Fruit fly (Drosophila melanogaster) whole organism, pupa: ENCODE data around the gene RpL18.

Experiments
- CG13204 ChIP-seq: fragments of 200-800 bp; sonication (Bioruptor generic); optimal IDR thresholded peaks from 2 replicates; lab custom pipeline; 2018; ENCODE audit warnings: missing biosample characterization, mild to moderate bottlenecking, missing genetic modification characterization, moderate library complexity
- CG14655 ChIP-seq: fragments of 200-800 bp; sonication (Bioruptor generic); optimal IDR thresholded peaks from 3 replicates; lab custom pipeline; 2017; ENCODE audit warnings: mild to moderate bottlenecking, missing biosample characterization, missing genetic modification reagents, missing genetic modification characterization
- CG4496 ChIP-seq: fragments of 200-800 bp; sonication (Bioruptor generic); IDR thresholded peaks from 3 replicates; pipeline ENCODE4 v1.3.6; 2022; ENCODE audit warnings: missing biosample characterization, missing genetic modification characterization
- EcR ChIP-seq: fragments of 200-800 bp; sonication (Bioruptor generic); optimal IDR thresholded peaks from 3 replicates; lab custom pipeline; 2019; ENCODE audit warnings: missing biosample characterization, missing genetic modification characterization, mild to moderate bottlenecking, moderate library complexity, missing genetic modification reagents
- Pif1A ChIP-seq: fragments of 200-800 bp; sonication (Bioruptor generic); optimal IDR thresholded peaks from 3 replicates; lab custom pipeline; 2016; ENCODE audit warnings: missing biosample characterization, missing genetic modification characterization
- rn ChIP-seq: fragments of 200-800 bp; sonication (Bioruptor generic); IDR thresholded peaks from 2 replicates; pipeline ENCODE4 v1.3.6; 2022; ENCODE audit warnings: missing biosample characterization, missing genetic modification characterization

DNA sequence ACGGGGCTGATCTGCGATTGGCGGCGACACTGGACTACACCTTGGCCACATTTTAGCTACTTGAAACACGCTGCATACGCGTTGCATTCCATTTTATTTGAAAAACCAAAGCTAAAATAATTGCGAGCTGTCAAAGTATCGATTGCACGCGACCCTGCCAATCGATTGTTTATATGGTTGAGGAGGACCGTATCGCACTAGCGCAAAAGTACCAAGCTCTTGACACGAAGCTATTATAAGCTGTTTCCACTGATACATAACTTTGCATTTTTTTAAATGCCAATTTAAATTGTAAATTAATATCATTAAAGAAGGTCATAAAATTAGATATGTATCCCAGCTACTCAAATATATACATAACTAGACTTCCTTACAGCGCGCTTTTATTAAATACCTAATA, 8.0 kb upstream of the RpL18 start, which contains the start of gene Cdc27:
- TF ChIP-seq rn (GFP tag; lab: Robert Waterston, UW) (no peak), CG4496 (GFP tag; lab: Robert Waterston, UW) (peak; percentile 45; the same call in 1 of the 3 replicates), CG13204 (no peak), EcR (no peak), Pif1A (GFP tag; lab: Kevin White, UChicago) (no peak), CG14655 (no peak)
